Fruit fly (Drosophila melanogaster) whole organism, prepupa: ENCODE measurements around the gene CG43922.

Experiments
- CG10631 ChIP-seq: fragments of 200-800 bp; sonication (Bioruptor generic); optimal IDR thresholded peaks from 2 replicates; lab custom pipeline; 2016; ENCODE audit warnings: missing biosample characterization, missing genetic modification characterization
- CG10669 ChIP-seq: fragments of 200-800 bp; sonication (Bioruptor generic); optimal IDR thresholded peaks from 3 replicates; lab custom pipeline; 2018; ENCODE audit warnings: missing biosample characterization, mild to moderate bottlenecking, missing genetic modification characterization, moderate library complexity
- CG11294 ChIP-seq: fragments of 200-800 bp; sonication (Bioruptor generic); IDR thresholded peaks from 2 replicates; pipeline ENCODE4 v1.3.6; 2022; ENCODE audit warnings: missing biosample characterization, missing genetic modification characterization
- CG1621 ChIP-seq: fragments of 200-800 bp; sonication (Bioruptor generic); optimal IDR thresholded peaks from 3 replicates; lab custom pipeline; 2018; ENCODE audit warnings: missing biosample characterization, mild to moderate bottlenecking, missing genetic modification characterization
- CG16779 ChIP-seq: fragments of 200-800 bp; sonication (Bioruptor generic); optimal IDR thresholded peaks from 3 replicates; lab custom pipeline; 2017; ENCODE audit warnings: missing biosample characterization, mild to moderate bottlenecking, missing genetic modification characterization
- CG3032 ChIP-seq: fragments of 200-800 bp; optimal IDR thresholded peaks from 2 replicates; lab custom pipeline; 2019; ENCODE audit warnings: missing biosample characterization, mild to moderate bottlenecking, missing genetic modification characterization, moderate library complexity
- CG31627 ChIP-seq: fragments of 200-800 bp; sonication (Bioruptor generic); optimal IDR thresholded peaks from 3 replicates; lab custom pipeline; 2016; ENCODE audit warnings: missing biosample characterization, missing genetic modification characterization
- CG32006 ChIP-seq: fragments of 200-800 bp; sonication (Bioruptor generic); optimal IDR thresholded peaks from 3 replicates; lab custom pipeline; 2017; ENCODE audit warnings: missing biosample characterization, mild to moderate bottlenecking, missing genetic modification characterization
- CG34406 ChIP-seq: fragments of 200-800 bp; sonication (Bioruptor generic); optimal IDR thresholded peaks from 3 replicates; lab custom pipeline; 2016; ENCODE audit warnings: missing biosample characterization, missing genetic modification characterization
- CG6163 ChIP-seq: fragments of 200-800 bp; sonication (Bioruptor generic); IDR thresholded peaks from 3 replicates; pipeline ENCODE4 v1.3.6; 2022; ENCODE audit warnings: missing biosample characterization, missing genetic modification characterization
- CG6276 ChIP-seq: fragments of 200-800 bp; sonication (Bioruptor generic); optimal IDR thresholded peaks from 2 replicates; lab custom pipeline; 2017; ENCODE audit warnings: missing biosample characterization, mild to moderate bottlenecking, missing genetic modification characterization
- CG6792 ChIP-seq: fragments of 200-800 bp; sonication (Bioruptor generic); optimal IDR thresholded peaks from 3 replicates; lab custom pipeline; 2016; ENCODE audit warnings: missing biosample characterization, missing genetic modification characterization
- CG6808 ChIP-seq: fragments of 200-800 bp; sonication (Bioruptor generic); optimal IDR thresholded peaks from 3 replicates; lab custom pipeline; 2017; ENCODE audit warnings: missing biosample characterization, missing genetic modification characterization, mild to moderate bottlenecking, moderate library complexity, missing genetic modification reagents
- CG8632 ChIP-seq: fragments of 200-800 bp; sonication (Bioruptor generic); optimal IDR thresholded peaks from 3 replicates; lab custom pipeline; 2016; ENCODE audit warnings: missing biosample characterization, missing genetic modification characterization
- CG9139 ChIP-seq: fragments of 200-800 bp; sonication (Bioruptor generic); optimal IDR thresholded peaks from 3 replicates; lab custom pipeline; 2017; ENCODE audit warnings: missing biosample characterization, mild to moderate bottlenecking, missing genetic modification characterization
- Eip75B ChIP-seq: fragments of 200-800 bp; sonication (Bioruptor generic); optimal IDR thresholded peaks from 3 replicates; lab custom pipeline; 2016; ENCODE audit warnings: missing biosample characterization, missing genetic modification characterization
- Eip78C ChIP-seq: fragments of 200-800 bp; sonication (Bioruptor generic); peaks from one replicate; lab custom pipeline; 2016; ENCODE audit warnings: missing biosample characterization, missing genetic modification characterization
- Eip93F ChIP-seq: fragments of 200-800 bp; sonication (Bioruptor generic); optimal IDR thresholded peaks from 2 replicates; lab custom pipeline; 2016; ENCODE audit warnings: missing biosample characterization, mild to moderate bottlenecking, missing genetic modification characterization
- Ets21C ChIP-seq: fragments of 200-800 bp; sonication (Bioruptor generic); optimal IDR thresholded peaks from 3 replicates; lab custom pipeline; 2016; ENCODE audit warnings: missing biosample characterization, missing genetic modification characterization
- Ets96B ChIP-seq: fragments of 200-800 bp; optimal IDR thresholded peaks from 2 replicates; lab custom pipeline; 2019; ENCODE audit warnings: missing biosample characterization, mild to moderate bottlenecking, missing genetic modification characterization, moderate library complexity
- Gug ChIP-seq: fragments of 200-800 bp; sonication (Bioruptor generic); IDR thresholded peaks from 2 replicates; pipeline ENCODE4 v1.3.6; 2022; ENCODE audit warnings: missing biosample characterization, missing genetic modification characterization
- Hr4 ChIP-seq: fragments of 200-800 bp; sonication (Bioruptor generic); optimal IDR thresholded peaks from 3 replicates; lab custom pipeline; 2016; ENCODE audit warnings: missing biosample characterization, missing genetic modification characterization
- Lpt ChIP-seq: fragments of 200-800 bp; sonication (Bioruptor generic); optimal IDR thresholded peaks from 3 replicates; lab custom pipeline; 2016; ENCODE audit warnings: missing biosample characterization, missing genetic modification characterization
- OdsH ChIP-seq: fragments of 200-800 bp; sonication (Bioruptor generic); optimal IDR thresholded peaks from 3 replicates; lab custom pipeline; 2016; ENCODE audit warnings: missing biosample characterization, missing genetic modification characterization
- Sox102F ChIP-seq: fragments of 200-800 bp; sonication (Bioruptor generic); optimal IDR thresholded peaks from 2 replicates; lab custom pipeline; 2016; ENCODE audit warnings: missing biosample characterization, mild to moderate bottlenecking, missing genetic modification characterization
- Sox14 ChIP-seq: fragments of 200-800 bp; sonication (Bioruptor generic); optimal IDR thresholded peaks from 3 replicates; lab custom pipeline; 2016; ENCODE audit warnings: missing biosample characterization, missing genetic modification characterization
- achi ChIP-seq: fragments of 200-800 bp; sonication (Bioruptor generic); optimal IDR thresholded peaks from 3 replicates; lab custom pipeline; 2016; ENCODE audit warnings: missing biosample characterization, missing genetic modification characterization
- cyc ChIP-seq: fragments of 200-800 bp; sonication (Bioruptor generic); optimal IDR thresholded peaks from 3 replicates; lab custom pipeline; 2016; ENCODE audit warnings: missing biosample characterization, missing genetic modification characterization
- dac ChIP-seq: fragments of 200-800 bp; sonication (Bioruptor generic); optimal IDR thresholded peaks from 2 replicates; lab custom pipeline; 2017; ENCODE audit warnings: missing biosample characterization, mild to moderate bottlenecking, missing genetic modification characterization
- eg ChIP-seq: fragments of 200-800 bp; sonication (Bioruptor generic); IDR thresholded peaks from 3 replicates; pipeline ENCODE4 v1.3.6; 2022; ENCODE audit warnings: missing biosample characterization, missing genetic modification characterization
- esn ChIP-seq: fragments of 200-800 bp; sonication (Bioruptor generic); optimal IDR thresholded peaks from 2 replicates; lab custom pipeline; 2016; ENCODE audit warnings: missing biosample characterization, mild to moderate bottlenecking, missing genetic modification characterization, moderate library complexity
- fd59A ChIP-seq: fragments of 200-800 bp; sonication (Bioruptor generic); optimal IDR thresholded peaks from 2 replicates; lab custom pipeline; 2017; ENCODE audit warnings: missing biosample characterization, mild to moderate bottlenecking, missing genetic modification characterization, missing genetic modification reagents
- fd85E ChIP-seq: fragments of 200-800 bp; sonication (Bioruptor generic); optimal IDR thresholded peaks from 3 replicates; lab custom pipeline; 2016; ENCODE audit warnings: missing biosample characterization, missing genetic modification characterization
- fkh ChIP-seq: fragments of 200-800 bp; sonication (Bioruptor generic); optimal IDR thresholded peaks from 3 replicates; lab custom pipeline; 2017; ENCODE audit warnings: missing biosample characterization, mild to moderate bottlenecking, missing genetic modification characterization, moderate library complexity
- lz ChIP-seq: fragments of 200-800 bp; sonication (Bioruptor generic); optimal IDR thresholded peaks from 3 replicates; lab custom pipeline; 2016; ENCODE audit warnings: missing biosample characterization, missing genetic modification characterization
- net ChIP-seq: fragments of 200-800 bp; sonication (Bioruptor generic); optimal IDR thresholded peaks from 3 replicates; lab custom pipeline; 2016; ENCODE audit warnings: missing biosample characterization, missing genetic modification characterization
- salr ChIP-seq, 2 experiments: fragments of 200-800 bp; sonication (Bioruptor generic); optimal IDR thresholded peaks; 3 replicates each; lab custom pipeline; 2016 to 2018; ENCODE audit warnings: missing biosample characterization in 2 of 2, missing genetic modification characterization in 2 of 2, mild to moderate bottlenecking in 1 of 2
- svp ChIP-seq: fragments of 200-800 bp; sonication (Bioruptor generic); peaks from one replicate; lab custom pipeline; 2016; ENCODE audit warnings: missing biosample characterization, missing genetic modification characterization
- topi ChIP-seq: fragments of 200-800 bp; sonication (Bioruptor generic); optimal IDR thresholded peaks from 3 replicates; lab custom pipeline; 2016; ENCODE audit warnings: missing biosample characterization, missing genetic modification characterization

CG43922 gene

dm6 chr2L:6356686-6357362 lies 48.3 kb upstream of the CG43922 start (continued):
- peak in 1 of 2 experiments; percentile 1 for TF ChIP-seq salr (GFP tag; optimal IDR thresholded peaks at IDR 0.05; lab: Kevin White, UChicago)

DNA sequence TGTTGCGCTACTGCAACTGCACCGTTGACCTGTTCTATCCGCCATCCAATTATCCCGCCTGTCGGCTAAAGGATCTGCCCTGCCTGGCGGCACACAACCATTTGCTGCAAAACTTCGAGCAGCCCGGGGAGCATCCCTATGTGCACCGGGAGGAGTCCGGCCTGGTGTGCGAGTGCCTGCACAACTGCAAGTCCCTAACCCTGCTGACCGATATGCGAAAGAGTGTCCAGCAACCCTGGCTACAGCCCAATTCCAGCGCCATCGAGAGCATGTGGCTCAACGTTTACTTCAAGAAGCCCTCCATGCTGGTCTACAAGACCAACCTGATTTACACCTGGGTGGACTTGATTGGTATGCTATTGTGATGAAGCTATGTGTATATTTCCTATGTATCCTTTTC lies 47.6 kb upstream of the CG43922 start:
- TF ChIP-seq CG6163 (no peak), Gug (no peak), lz (no peak), CG8632 (no peak), cyc (GFP tag; lab: Kevin White, UChicago) (no peak), achi (GFP tag; lab: Kevin White, UChicago) (no peak), Sox14 (GFP tag; lab: Kevin White, UChicago) (no peak)
- TF ChIP-seq, all 60 proteins: peak for 0

DNA sequence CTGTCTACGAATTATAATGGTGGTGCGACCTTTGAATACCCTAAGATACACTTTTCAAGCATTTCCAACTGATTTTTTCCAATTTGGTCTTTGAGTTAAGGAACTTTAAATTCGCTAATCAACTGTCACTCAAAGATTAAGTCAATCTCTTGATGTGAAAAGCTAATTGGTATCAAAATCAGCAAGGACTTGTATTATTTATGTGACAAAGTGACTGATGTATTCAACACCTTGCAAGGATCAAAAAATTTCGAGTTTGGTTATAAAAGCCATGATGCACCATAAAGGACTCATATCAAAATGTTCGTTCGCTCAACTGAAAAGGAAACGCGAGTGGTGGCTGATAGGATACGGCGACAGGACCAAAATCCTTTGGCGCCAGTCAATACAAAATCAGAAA lies 46.1 kb upstream of the CG43922 start, which contains the start of gene ppk14:
TSS of gene ppk14 (plus strand) at position 301 of the 400 bp plus-strand sequence.
- TF ChIP-seq Eip78C (no peak), Eip75B (GFP tag; lab: Kevin White, UChicago) (no peak), fd85E (GFP tag; lab: Kevin White, UChicago) (no peak), Lpt (no peak), dac (no peak), eg (GFP tag; lab: Robert Waterston, UW) (no peak), OdsH (no peak), fd59A (GFP tag; lab: Kevin White, UChicago) (no peak), CG10669 (no peak), CG32006 (GFP tag; lab: Kevin White, UChicago) (no peak), Ets21C (GFP tag; lab: Kevin White, UChicago) (no peak)

- TF ChIP-seq cyc (GFP tag; lab: Kevin White, UChicago) (no peak), CG6808 (GFP tag; lab: Kevin White, UChicago) (no peak), CG32006 (GFP tag; lab: Kevin White, UChicago) (no peak), fkh (GFP tag; lab: Kevin White, UChicago) (no peak), CG1621 (tag; lab: Kevin White, UChicago) (no peak), CG16779 (tag; lab: Kevin White, UChicago) (no peak), net (no peak), Eip93F (GFP tag; lab: Kevin White, UChicago) (no peak), CG34406 (GFP tag; lab: Kevin White, UChicago) (no peak), fd85E (GFP tag; lab: Kevin White, UChicago) (no peak), Sox102F (GFP tag; lab: Kevin White, UChicago) (no peak), eg (GFP tag; lab: Robert Waterston, UW) (no peak), CG11294 (GFP tag; lab: Robert Waterston, UW) (no peak), CG9139 (GFP tag; lab: Kevin White, UChicago) (no peak)
These were observed 45.7 kb upstream of the CG43922 start, which contains the start of gene ppk7 for dm6 chr2L:6354231-6354630. TSS of gene ppk7 (minus strand) at chr2L:6354331.

DNA sequence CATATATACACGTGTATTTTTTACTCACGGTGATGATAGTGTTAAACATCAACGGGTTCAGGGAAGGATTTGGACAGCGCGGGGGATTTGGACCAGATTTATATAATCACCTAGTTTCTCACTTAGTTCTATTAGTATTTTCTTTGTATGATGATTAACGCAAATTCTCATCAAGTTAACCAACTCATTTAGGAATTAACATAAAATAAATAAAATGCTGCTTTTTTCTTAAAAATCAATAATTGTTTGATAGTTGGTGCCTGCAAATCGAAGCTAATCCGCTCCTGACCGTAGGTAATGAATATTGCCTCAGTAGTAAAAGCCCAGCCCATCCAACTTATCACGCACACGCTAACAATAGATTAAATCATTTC lies 43.2 kb upstream of the CG43922 start:
- TF ChIP-seq CG9139 (GFP tag; lab: Kevin White, UChicago) (no peak), esn (GFP tag; lab: Kevin White, UChicago) (no peak), topi (GFP tag; lab: Kevin White, UChicago) (no peak), CG6276 (no peak), CG3032 (tag; lab: Kevin White, UChicago) (no peak), eg (GFP tag; lab: Robert Waterston, UW) (peak; percentile 63; the same call in 2 of the 3 replicates), CG6792 (no peak), CG32006 (GFP tag; lab: Kevin White, UChicago) (no peak), Ets96B (tag; lab: Kevin White, UChicago) (peak; percentile 8), Hr4 (GFP tag; lab: Kevin White, UChicago) (peak; percentile 62), fkh (GFP tag; lab: Kevin White, UChicago) (peak; percentile 68), svp (GFP tag; lab: Kevin White, UChicago) (peak; percentile 62), CG10631 (GFP tag; lab: Kevin White, UChicago) (peak; percentile 3), OdsH (peak; percentile 14), Eip78C (peak; percentile 33), CG31627 (GFP tag; lab: Kevin White, UChicago) (no peak)
